Fruit fly (Drosophila melanogaster) Kc167 (cell line): ENCODE data around the gene TP53INP.

Experiments used
- Myc ChIP-seq: fragments of >200 bp; optimal IDR thresholded peaks from 2 replicates; lab custom pipeline; 2017; ENCODE audit warnings: missing external identifiers
- Sin3A ChIP-seq: fragments of >200 bp; optimal IDR thresholded peaks from 2 replicates; lab custom pipeline; 2018; ENCODE audit warnings: missing external identifiers
- h ChIP-seq: fragments of >200 bp; optimal IDR thresholded peaks from 3 replicates; lab custom pipeline; 2018; ENCODE audit warnings: missing external identifiers
- insv ChIP-seq: fragments of >200 bp; optimal IDR thresholded peaks from 3 replicates; lab custom pipeline; 2018; ENCODE audit warnings: missing external identifiers
- psq ChIP-seq: fragments of >200 bp; optimal IDR thresholded peaks from 2 replicates; lab custom pipeline; 2017; ENCODE audit warnings: missing external identifiers
- ttk ChIP-seq: sonication (Bioruptor generic); optimal IDR thresholded peaks from 2 replicates; lab custom pipeline; 2017; ENCODE audit warnings: missing external identifiers

TP53INP gene

DNA sequence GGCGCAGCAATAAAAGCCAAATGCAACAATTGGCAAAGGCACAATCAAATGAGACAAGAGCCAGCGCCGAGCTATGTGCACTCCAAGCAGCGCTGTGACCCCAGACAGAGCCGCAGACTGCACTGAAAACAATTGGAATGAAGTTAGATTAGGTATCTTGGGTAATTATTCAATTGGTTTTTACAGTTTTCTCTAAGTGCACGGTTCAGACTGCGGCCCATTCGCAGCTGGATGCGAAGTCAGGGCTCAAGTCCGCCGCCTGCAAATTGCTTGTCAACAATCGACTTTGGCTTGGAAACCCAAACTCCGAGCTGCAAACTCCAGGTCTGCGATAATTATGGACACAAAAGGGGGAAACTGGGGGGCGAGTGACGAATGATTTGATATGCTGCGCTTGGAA is 13.1 kb upstream of the TP53INP start:
- no peak for TF ChIP-seq ttk
- TF ChIP-seq Myc (lab: Kevin White, UChicago): no peak
- TF ChIP-seq Sin3A (lab: Kevin White, UChicago): no peak
- no peak for TF ChIP-seq h (lab: Kevin White, UChicago)
- no peak for TF ChIP-seq insv (lab: Kevin White, UChicago)
- no peak for TF ChIP-seq psq (lab: Kevin White, UChicago)

DNA sequence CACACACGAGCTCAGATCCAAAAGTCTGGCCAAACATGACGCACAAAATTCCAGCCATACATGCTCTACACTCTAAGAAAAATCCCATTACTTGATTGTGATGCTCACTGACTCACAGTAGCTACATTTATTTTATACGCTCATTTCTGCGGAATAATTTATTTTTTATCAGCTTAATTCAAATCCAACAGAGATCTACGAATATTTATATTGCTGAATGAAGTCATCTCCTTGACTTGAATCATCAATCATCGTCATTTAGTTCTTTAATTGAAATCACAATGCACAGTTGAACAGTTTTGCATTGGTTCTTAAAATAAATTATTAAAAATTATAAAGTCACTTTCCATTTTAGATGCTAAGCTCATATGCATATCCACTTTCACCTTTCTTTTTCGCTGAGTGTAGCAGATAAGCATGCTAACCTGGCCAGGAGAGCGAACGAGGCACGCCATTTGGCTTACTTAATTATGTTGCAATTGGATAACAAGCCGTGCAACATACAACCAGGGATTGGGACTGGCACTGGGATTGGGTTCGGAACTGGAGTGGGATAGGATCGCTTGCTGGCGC is 11.2 kb upstream of the TP53INP start:
- TF ChIP-seq Myc (lab: Kevin White, UChicago) (no peak), psq (lab: Kevin White, UChicago) (no peak), Sin3A (lab: Kevin White, UChicago) (no peak), h (lab: Kevin White, UChicago) (no peak), ttk (no peak), insv (lab: Kevin White, UChicago) (no peak)

DNA sequence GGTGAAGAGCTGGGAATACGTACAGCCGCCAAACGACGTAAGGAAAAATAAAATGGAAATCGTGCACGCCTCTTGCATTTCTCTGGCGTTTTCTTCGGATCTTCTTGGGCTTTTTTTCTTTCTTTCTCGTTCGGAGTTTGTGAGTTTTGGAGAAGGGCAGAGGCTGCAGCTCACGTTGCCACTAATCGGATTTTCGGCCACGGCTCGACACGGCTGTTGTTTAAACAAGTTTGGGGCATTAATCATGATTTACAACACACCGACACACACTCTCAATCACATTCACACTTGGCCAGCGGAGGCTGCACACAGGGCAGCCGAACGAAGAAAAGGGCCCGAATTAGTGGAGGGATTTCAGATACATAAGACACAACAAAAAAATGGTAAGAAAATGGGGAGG is 10.4 kb upstream of the TP53INP start:
- TF ChIP-seq psq (lab: Kevin White, UChicago) (no peak), insv (lab: Kevin White, UChicago) (no peak), Sin3A (lab: Kevin White, UChicago) (no peak), Myc (lab: Kevin White, UChicago) (no peak), h (lab: Kevin White, UChicago) (no peak), ttk (no peak)

DNA sequence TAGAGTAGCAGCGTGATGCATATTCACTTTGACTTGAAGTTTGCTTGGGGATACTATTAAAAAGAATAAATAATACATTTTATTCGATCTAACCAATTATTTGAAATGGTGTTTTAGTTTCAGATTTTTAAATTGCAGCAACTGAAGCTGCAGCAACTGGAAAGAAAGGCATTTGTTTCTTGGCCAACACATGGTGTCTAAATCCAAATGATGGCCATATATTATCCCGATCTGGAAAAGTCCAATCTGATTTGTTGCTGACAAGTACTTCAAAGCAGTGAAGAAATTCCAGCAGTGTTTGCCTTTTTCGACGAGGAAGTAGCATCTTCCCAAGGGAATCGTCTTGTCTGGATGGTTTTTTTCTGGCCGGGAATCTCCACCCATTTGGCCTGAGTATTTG is 9.6 kb upstream of the TP53INP start:
- no peak for TF ChIP-seq psq (lab: Kevin White, UChicago)
- TF ChIP-seq Myc (lab: Kevin White, UChicago): no peak
- TF ChIP-seq h (lab: Kevin White, UChicago): no peak
- no peak for TF ChIP-seq Sin3A (lab: Kevin White, UChicago)
- TF ChIP-seq insv (lab: Kevin White, UChicago): no peak
- TF ChIP-seq ttk: no peak

DNA sequence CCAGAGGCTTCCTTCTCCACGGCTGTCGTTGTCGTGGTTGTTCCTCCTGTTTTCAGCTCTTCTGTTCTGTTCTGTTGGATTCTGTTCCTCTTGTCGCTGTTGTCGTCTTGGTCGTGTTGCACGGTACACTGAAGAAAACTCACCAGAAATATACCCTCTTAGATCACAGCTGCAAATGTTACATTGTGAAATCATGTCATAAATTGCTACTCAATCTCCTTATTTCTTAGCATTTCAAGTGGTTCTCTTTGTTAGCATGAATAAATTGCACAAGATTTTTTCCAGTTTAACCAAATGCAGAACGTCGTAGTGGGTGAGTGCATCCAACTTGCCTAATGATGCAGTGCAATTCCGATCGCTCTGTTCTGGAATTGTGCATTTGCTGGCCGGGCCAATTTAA is 8.9 kb upstream of the TP53INP start:
- TF ChIP-seq insv (lab: Kevin White, UChicago) (no peak), psq (lab: Kevin White, UChicago) (no peak)

DNA sequence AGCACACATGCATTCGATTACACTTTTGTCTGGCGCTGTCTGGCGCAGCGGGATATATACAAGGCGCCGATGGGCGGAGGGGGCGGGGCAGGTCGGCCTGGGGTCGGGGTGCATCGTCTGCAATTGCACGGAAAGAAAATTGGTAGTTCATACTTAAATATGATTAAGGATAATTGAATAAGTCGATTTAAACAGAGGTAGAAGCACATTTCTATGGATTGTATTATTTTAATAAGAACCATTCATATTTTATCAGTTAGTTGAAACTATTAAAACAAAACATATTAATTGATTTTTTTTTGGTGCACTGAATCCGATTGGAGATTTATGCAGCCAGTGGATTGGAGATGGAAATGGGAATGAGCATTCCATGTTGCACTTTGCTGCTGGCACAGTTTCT is 6.8 kb upstream of the TP53INP start:
- TF ChIP-seq ttk: no peak
- no peak for TF ChIP-seq insv (lab: Kevin White, UChicago)
- TF ChIP-seq Myc (lab: Kevin White, UChicago): no peak
- no peak for TF ChIP-seq psq (lab: Kevin White, UChicago)
- no peak for TF ChIP-seq h (lab: Kevin White, UChicago)
- TF ChIP-seq Sin3A (lab: Kevin White, UChicago): no peak

DNA sequence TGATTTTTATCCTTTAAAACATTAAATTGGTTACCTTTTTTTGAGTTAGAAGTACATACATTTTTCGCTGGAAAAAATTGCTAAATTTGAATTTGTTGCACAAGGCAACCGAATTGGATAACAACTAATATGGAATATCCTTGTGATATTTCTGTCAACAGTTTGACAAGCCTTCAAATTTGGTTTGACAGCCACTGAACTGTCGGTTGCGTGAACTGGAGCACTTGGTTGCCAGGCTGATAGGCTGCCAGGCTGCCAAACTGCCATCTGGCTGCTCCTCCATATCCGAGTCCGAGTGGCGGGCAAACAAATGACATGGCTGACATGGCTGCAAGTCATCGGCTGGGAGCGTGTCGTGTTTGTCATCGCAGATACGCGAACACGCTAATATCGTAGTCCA is 5.5 kb upstream of the TP53INP start:
- no peak for TF ChIP-seq Sin3A (lab: Kevin White, UChicago)
- no peak for TF ChIP-seq psq (lab: Kevin White, UChicago)
- TF ChIP-seq h (lab: Kevin White, UChicago): no peak

DNA sequence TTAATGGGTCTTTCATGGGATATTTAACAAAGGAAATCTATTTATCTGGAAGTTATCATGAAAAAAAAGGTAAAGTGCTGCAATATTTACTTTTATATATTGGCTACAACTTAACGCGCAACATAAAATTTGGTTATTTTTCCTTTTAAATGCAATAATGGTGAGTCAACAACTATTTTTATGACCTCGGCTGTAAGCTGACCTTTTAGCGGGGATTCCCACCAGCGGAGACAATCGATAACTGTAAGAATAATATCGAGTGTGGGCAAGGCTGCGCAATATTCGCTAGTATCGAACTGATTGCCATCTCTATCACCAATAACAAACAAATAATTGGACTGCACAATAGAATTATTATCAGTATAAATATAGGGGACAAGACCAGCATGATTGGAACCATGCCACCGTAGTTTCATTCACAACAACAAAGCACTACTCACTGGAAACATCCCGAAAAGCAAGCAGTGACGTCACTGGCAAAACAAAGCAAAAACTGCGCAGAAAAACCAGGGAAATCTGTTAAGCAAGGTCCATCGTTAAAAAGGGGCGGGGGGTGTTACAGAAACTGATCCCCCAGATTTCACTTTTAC is 3.5 kb upstream of the TP53INP start, which contains the start of gene Syx17:
Syx17 (plus strand) TSS at position 308 of the 590 bp plus-strand sequence.
- no peak for TF ChIP-seq insv (lab: Kevin White, UChicago)
- TF ChIP-seq h (lab: Kevin White, UChicago): no peak
- TF ChIP-seq Sin3A (lab: Kevin White, UChicago): no peak
- TF ChIP-seq psq (lab: Kevin White, UChicago): no peak

DNA sequence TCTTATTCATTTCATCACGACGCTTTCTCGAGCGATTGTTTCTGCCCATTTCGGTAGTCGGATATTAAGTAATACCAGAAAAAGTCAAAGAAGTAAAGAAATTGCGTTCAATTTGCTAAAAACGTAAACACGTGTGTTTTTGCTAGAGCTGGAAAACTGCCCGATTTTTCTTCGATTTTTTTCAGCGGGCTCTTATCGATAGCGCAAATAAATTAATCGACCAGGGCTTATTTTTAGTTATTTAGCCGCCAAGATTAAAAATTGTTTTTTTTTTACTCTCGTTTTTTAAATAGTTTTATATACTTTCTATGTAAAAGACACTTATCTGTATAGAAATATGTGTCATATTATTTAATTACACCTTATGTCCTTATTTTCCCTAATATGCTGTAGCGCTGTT is 821 bp upstream of the TP53INP start, which contains the start of gene CG15019:
CG15019 (minus strand) TSS at position 138 of the 400 bp plus-strand sequence.
- TF ChIP-seq insv (lab: Kevin White, UChicago) (no peak), h (lab: Kevin White, UChicago) (no peak)

DNA sequence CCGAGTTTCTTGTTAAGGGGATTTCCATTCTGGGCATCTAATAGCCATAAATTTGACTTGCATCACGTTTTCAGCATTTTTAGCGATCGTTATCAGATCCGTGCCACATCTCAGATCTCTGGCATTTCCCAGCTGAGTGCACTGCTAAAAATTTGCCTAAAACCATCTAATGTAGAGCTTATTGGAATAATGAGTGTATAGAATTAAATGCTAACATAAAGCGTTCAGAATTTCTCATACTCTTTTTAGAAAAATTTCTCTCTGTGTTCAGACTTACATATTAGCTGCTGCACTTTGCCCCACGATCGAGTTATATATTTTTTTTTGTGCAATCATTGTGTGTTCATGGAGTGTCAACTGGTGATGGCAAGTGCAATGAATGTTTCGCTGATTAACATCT is 1.0 kb downstream of the TP53INP start:
- TF ChIP-seq psq (lab: Kevin White, UChicago) (no peak), insv (lab: Kevin White, UChicago) (no peak), h (lab: Kevin White, UChicago) (no peak), Myc (lab: Kevin White, UChicago) (no peak), Sin3A (lab: Kevin White, UChicago) (no peak), ttk (no peak)

DNA sequence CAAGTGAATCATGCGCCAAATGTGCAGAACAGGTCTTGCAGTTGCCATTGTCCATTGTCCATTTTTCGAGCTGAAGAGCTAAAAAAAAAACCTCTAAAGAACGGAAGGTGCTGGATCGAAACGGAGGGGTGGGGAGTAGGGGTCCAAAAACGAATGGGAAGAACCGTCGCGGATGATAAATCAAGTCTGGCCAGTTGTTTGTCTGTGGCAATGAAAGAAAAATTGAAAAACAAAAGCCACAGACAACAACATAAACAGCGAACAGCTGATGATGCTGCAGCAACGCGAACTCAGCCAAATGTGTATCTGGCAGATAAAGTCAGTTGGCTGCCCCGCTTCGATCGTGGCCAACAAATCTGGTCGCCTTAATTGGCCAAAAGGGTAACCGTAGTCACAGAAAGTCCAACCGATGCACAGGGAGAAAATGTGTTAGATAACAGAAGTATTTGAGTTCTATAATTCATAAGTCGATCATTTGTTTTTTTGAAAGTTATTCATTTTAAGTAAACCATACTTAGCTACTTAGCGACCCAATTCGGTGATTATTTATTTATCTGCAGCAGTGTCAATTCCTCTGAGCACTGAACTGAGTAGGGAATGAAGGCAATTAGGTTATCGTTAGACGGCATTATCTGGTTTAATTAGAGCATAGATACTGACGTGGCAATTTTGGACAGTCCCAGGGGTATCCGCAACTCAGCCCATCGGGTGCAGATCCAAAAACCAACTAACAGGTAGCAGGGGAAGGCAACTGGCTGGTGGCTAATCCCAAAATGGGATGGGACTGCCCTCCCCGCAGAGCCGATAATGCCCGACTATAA is 1.8 kb downstream of the TP53INP start:
- TF ChIP-seq Sin3A (lab: Kevin White, UChicago) (no peak), insv (lab: Kevin White, UChicago) (no peak), psq (lab: Kevin White, UChicago) (no peak), ttk (no peak), Myc (lab: Kevin White, UChicago) (no peak), h (lab: Kevin White, UChicago) (no peak)
